Fruit fly (Drosophila melanogaster) whole organism, wandering third instar larva: Measurements from ENCODE around the gene CG31904.

Experiments used
- Abd-B ChIP-seq: fragments of >200 bp; optimal IDR thresholded peaks from 2 replicates; lab custom pipeline; 2017; ENCODE audit warnings: missing biosample characterization, missing genetic modification characterization
- CG32264 ChIP-seq: fragments of 200-800 bp; sonication (Bioruptor generic); optimal IDR thresholded peaks from 2 replicates; lab custom pipeline; 2016; ENCODE audit warnings: missing biosample characterization, missing genetic modification characterization
- CG9705 ChIP-seq: fragments of 200-800 bp; sonication (Bioruptor generic); optimal IDR thresholded peaks from 2 replicates; lab custom pipeline; 2018; ENCODE audit warnings: missing biosample characterization, mild to moderate bottlenecking, missing genetic modification characterization
- CrebA ChIP-seq: fragments of 200-800 bp; sonication (Bioruptor generic); optimal IDR thresholded peaks from 2 replicates; lab custom pipeline; 2016; ENCODE audit warnings: missing biosample characterization, mild to moderate bottlenecking, missing genetic modification characterization, borderline replicate concordance
- Dfd ChIP-seq: fragments of >200 bp; optimal IDR thresholded peaks from 2 replicates; lab custom pipeline; 2017; ENCODE audit warnings: missing biosample characterization, missing genetic modification characterization
- Dif ChIP-seq: fragments of 200-275, 200-300 bp; sonication (Bioruptor generic); optimal IDR thresholded peaks from 2 replicates; lab custom pipeline; 2018; ENCODE audit warnings: missing biosample characterization, missing genetic modification characterization; ENCODE audit not compliant: partially characterized antibody
- GATAd ChIP-seq: sonication (Bioruptor generic); optimal IDR thresholded peaks from 2 replicates; lab custom pipeline; 2016; ENCODE audit warnings: missing biosample characterization, missing genetic modification characterization
- HLH106 ChIP-seq: fragments of 200-800 bp; optimal IDR thresholded peaks from 3 replicates; lab custom pipeline; 2019; ENCODE audit warnings: missing biosample characterization, mild to moderate bottlenecking, missing genetic modification characterization, moderate library complexity
- Hnf4 ChIP-seq: fragments of 200-800 bp; sonication (Bioruptor generic); optimal IDR thresholded peaks from 2 replicates; lab custom pipeline; 2016; ENCODE audit warnings: missing biosample characterization, mild to moderate bottlenecking, missing genetic modification characterization
- Hr78 ChIP-seq: fragments of >200 bp; optimal IDR thresholded peaks from 2 replicates; lab custom pipeline; 2017; ENCODE audit warnings: missing biosample characterization, missing genetic modification characterization
- Hr83 ChIP-seq: fragments of 200-300 bp; sonication (Bioruptor generic); optimal IDR thresholded peaks from 2 replicates; lab custom pipeline; 2016; ENCODE audit warnings: missing biosample characterization, mild to moderate bottlenecking, missing genetic modification characterization, moderate library complexity; ENCODE audit not compliant: poor library complexity, severe bottlenecking
- Jra ChIP-seq: sonication (Bioruptor generic); optimal IDR thresholded peaks from 2 replicates; lab custom pipeline; 2016; ENCODE audit warnings: missing biosample characterization, missing genetic modification characterization
- Mio ChIP-seq: sonication (Bioruptor generic); optimal IDR thresholded peaks from 2 replicates; lab custom pipeline; 2016; ENCODE audit warnings: missing biosample characterization, missing genetic modification characterization
- Myc ChIP-seq: fragments of >200 bp; optimal IDR thresholded peaks from 2 replicates; lab custom pipeline; 2017
- N ChIP-seq: fragments of >200 bp; optimal IDR thresholded peaks from 2 replicates; lab custom pipeline; 2018; ENCODE audit warnings: missing biosample characterization, missing external identifiers, missing genetic modification characterization
- OdsH ChIP-seq: fragments of 200-800 bp; sonication (Bioruptor generic); optimal IDR thresholded peaks from 2 replicates; lab custom pipeline; 2016; ENCODE audit warnings: missing biosample characterization, mild to moderate bottlenecking, missing genetic modification characterization
- Rel ChIP-seq, 2 experiments: fragments of 200-800 bp; sonication (Bioruptor generic) in 1 of 2; optimal IDR thresholded peaks; 2 replicates in 1 of 2; 3 replicates in 1 of 2; lab custom pipeline; 2016 to 2019; ENCODE audit warnings: mild to moderate bottlenecking in 2 of 2, missing biosample characterization in 2 of 2, missing genetic modification characterization in 2 of 2, moderate library complexity in 1 of 2
- Sp1 ChIP-seq: fragments of 200-800 bp; sonication (Bioruptor generic); optimal IDR thresholded peaks from 3 replicates; lab custom pipeline; 2019; ENCODE audit warnings: missing biosample characterization, mild to moderate bottlenecking, missing genetic modification characterization, moderate library complexity
- Vsx2 ChIP-seq: fragments of 200-300, 225-300 bp; sonication (Bioruptor generic); optimal IDR thresholded peaks from 2 replicates; lab custom pipeline; 2018; ENCODE audit warnings: missing biosample characterization, missing genetic modification characterization; ENCODE audit not compliant: partially characterized antibody
- br ChIP-seq: fragments of 200-800 bp; sonication (Bioruptor generic); optimal IDR thresholded peaks from 2 replicates; lab custom pipeline; 2016; ENCODE audit warnings: missing biosample characterization, missing genetic modification characterization
- brk ChIP-seq: fragments of 200-800 bp; sonication (Bioruptor generic); optimal IDR thresholded peaks from 2 replicates; lab custom pipeline; 2016; ENCODE audit warnings: missing biosample characterization, mild to moderate bottlenecking, missing genetic modification characterization
- dl ChIP-seq, 2 experiments: fragments of 175-275, 200-275 bp in 1 of 2; fragments of 200-275 bp in 1 of 2; sonication (Bioruptor generic); optimal IDR thresholded peaks; lab custom pipeline; 2018; ENCODE audit warnings: mild to moderate bottlenecking in 2 of 2, missing biosample characterization in 2 of 2, missing genetic modification characterization in 2 of 2, moderate library complexity in 2 of 2; ENCODE audit not compliant: partially characterized antibody in 2 of 2, insufficient read depth in 1 of 2
- dmrt93B ChIP-seq: fragments of 200-800 bp; sonication (Bioruptor generic); optimal IDR thresholded peaks from 2 replicates; lab custom pipeline; 2018; ENCODE audit warnings: missing biosample characterization, mild to moderate bottlenecking, missing genetic modification characterization
- dsf ChIP-seq: sonication (Bioruptor generic); optimal IDR thresholded peaks from 2 replicates; lab custom pipeline; 2016; ENCODE audit warnings: missing biosample characterization, missing genetic modification characterization, borderline replicate concordance
- ey ChIP-seq: fragments of 200-800 bp; sonication (Bioruptor generic); optimal IDR thresholded peaks from 2 replicates; lab custom pipeline; 2016; ENCODE audit warnings: missing biosample characterization, missing genetic modification characterization
- foxo ChIP-seq, 2 experiments: fragments of 200-800 bp; sonication (Bioruptor generic); optimal IDR thresholded peaks; 2 replicates in 1 of 2; 3 replicates in 1 of 2; lab custom pipeline; 2016 to 2017; ENCODE audit warnings: missing biosample characterization in 2 of 2, missing genetic modification characterization in 2 of 2
- fru ChIP-seq: fragments of 200-800 bp; sonication (Bioruptor generic); optimal IDR thresholded peaks from 3 replicates; lab custom pipeline; 2016; ENCODE audit warnings: missing biosample characterization, mild to moderate bottlenecking, missing genetic modification characterization
- h ChIP-seq: fragments of 200-800 bp; sonication (Bioruptor generic); optimal IDR thresholded peaks from 3 replicates; lab custom pipeline; 2016; ENCODE audit warnings: missing biosample characterization, mild to moderate bottlenecking, missing genetic modification characterization
- jim ChIP-seq: fragments of 175-275, 200-325 bp; sonication (Bioruptor generic); optimal IDR thresholded peaks from 2 replicates; lab custom pipeline; 2016; ENCODE audit warnings: missing biosample characterization, mild to moderate bottlenecking, missing genetic modification characterization
- lola ChIP-seq: fragments of >200 bp; optimal IDR thresholded peaks from 2 replicates; lab custom pipeline; 2017; ENCODE audit warnings: missing biosample characterization, missing genetic modification characterization
- pan ChIP-seq: fragments of >200 bp; optimal IDR thresholded peaks from 2 replicates; lab custom pipeline; 2017
- psq ChIP-seq: fragments of 200-800 bp; sonication (Bioruptor generic); optimal IDR thresholded peaks from 3 replicates; lab custom pipeline; 2017; ENCODE audit warnings: missing biosample characterization, mild to moderate bottlenecking, missing genetic modification characterization, moderate library complexity
- rgr ChIP-seq: fragments of 200-800 bp; sonication (Bioruptor generic); optimal IDR thresholded peaks from 3 replicates; lab custom pipeline; 2016; ENCODE audit warnings: missing biosample characterization, mild to moderate bottlenecking, missing genetic modification characterization
- sage ChIP-seq: fragments of 200-800 bp; sonication (Bioruptor generic); optimal IDR thresholded peaks from 2 replicates; lab custom pipeline; 2016; ENCODE audit warnings: missing biosample characterization, mild to moderate bottlenecking, missing genetic modification characterization
- sv ChIP-seq: fragments of 200-800 bp; sonication (Bioruptor generic); optimal IDR thresholded peaks from 3 replicates; lab custom pipeline; 2016; ENCODE audit warnings: missing biosample characterization, missing genetic modification characterization
- tai ChIP-seq: sonication (Bioruptor generic); optimal IDR thresholded peaks from 2 replicates; lab custom pipeline; 2016; ENCODE audit warnings: missing biosample characterization, missing genetic modification characterization
- usp ChIP-seq: fragments of >200 bp; optimal IDR thresholded peaks from 2 replicates; lab custom pipeline; 2017; ENCODE audit warnings: missing biosample characterization, missing genetic modification characterization
- woc ChIP-seq: sonication (Bioruptor generic); optimal IDR thresholded peaks from 2 replicates; lab custom pipeline; 2016; ENCODE audit warnings: missing biosample characterization, mild to moderate bottlenecking, missing genetic modification characterization

The CG31904 gene

dm6 chr2L:7710580-7710979, 28.0 kb downstream of the CG31904 start, which contains the start of gene Ntl:
Gene Ntl (plus strand): TSS chr2L:7710880.
- TF ChIP-seq Hr78 (GFP tag; lab: Kevin White, UChicago) (no peak), psq (GFP tag; lab: Kevin White, UChicago) (no peak), Vsx2 (GFP tag; lab: Kevin White, UChicago) (no peak), ey (GFP tag; lab: Kevin White, UChicago) (no peak), Rel (GFP tag; optimal IDR thresholded peaks at IDR 0.05; lab: Kevin White, UChicago) (no peak), Rel (tag; optimal IDR thresholded peaks at IDR 0.05; lab: Kevin White, UChicago) (no peak), Myc (lab: Kevin White, UChicago) (no peak), Dif (GFP tag; lab: Kevin White, UChicago) (no peak), Jra (no peak), GATAd (GFP tag; lab: Kevin White, UChicago) (no peak), CG9705 (GFP tag; lab: Kevin White, UChicago) (no peak), fru (GFP tag; lab: Kevin White, UChicago) (no peak), jim (GFP tag; lab: Kevin White, UChicago) (no peak), OdsH (GFP tag; lab: Kevin White, UChicago) (no peak), sv (no peak), Sp1 (GFP tag; lab: Kevin White, UChicago) (no peak), foxo (GFP tag; optimal IDR thresholded peaks at IDR 0.05; lab: Kevin White, UChicago) (no peak), rgr (GFP tag; lab: Kevin White, UChicago) (no peak), dl (GFP tag; optimal IDR thresholded peaks at IDR 0.05; lab: Kevin White, UChicago; ENCODE audit: insufficient read depth in 1 of 2, partially characterized antibody in 2 of 2) (no peak), woc (no peak)

DNA sequence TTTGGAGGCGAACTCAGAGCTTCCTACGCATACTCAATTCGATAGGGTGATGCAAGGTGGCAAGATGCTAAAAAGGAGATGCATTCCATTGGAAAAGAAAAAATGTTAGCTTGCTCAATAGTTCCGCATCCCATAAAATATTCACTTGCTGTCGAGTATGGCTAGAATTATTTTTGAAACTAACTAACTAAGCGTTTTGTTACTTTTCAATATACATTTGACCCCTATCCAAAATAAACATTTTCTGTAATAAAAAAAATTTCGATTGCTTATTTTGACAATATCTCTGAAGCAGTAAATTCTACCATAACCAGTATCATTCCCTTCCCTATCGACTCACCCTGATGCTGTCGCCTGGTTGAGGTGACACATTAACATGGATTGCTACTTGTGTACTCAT, 35.1 kb downstream of the CG31904 start:
- no peak for TF ChIP-seq Dif (GFP tag; lab: Kevin White, UChicago)
- peak; percentile 74 for TF ChIP-seq rgr (GFP tag; lab: Kevin White, UChicago)
- TF ChIP-seq N (GFP tag; lab: Kevin White, UChicago) = no peak
- TF ChIP-seq Sp1 (GFP tag; lab: Kevin White, UChicago) = peak; percentile 77
- peak; percentile 61 for TF ChIP-seq dmrt93B (GFP tag; lab: Kevin White, UChicago)
- TF ChIP-seq psq (GFP tag; lab: Kevin White, UChicago) = peak; percentile 67
- peak; percentile 79 for TF ChIP-seq fru (GFP tag; lab: Kevin White, UChicago)
- TF ChIP-seq foxo (GFP tag; optimal IDR thresholded peaks at IDR 0.05; lab: Kevin White, UChicago) = peak in 1 of 2 experiments; percentile 79
- TF ChIP-seq OdsH (GFP tag; lab: Kevin White, UChicago) = peak; percentile 79
- TF ChIP-seq CG32264 = peak; percentile 30
- TF ChIP-seq Rel (GFP tag; optimal IDR thresholded peaks at IDR 0.05; lab: Kevin White, UChicago) = no peak
- no peak for TF ChIP-seq Rel (tag; optimal IDR thresholded peaks at IDR 0.05; lab: Kevin White, UChicago)
- TF ChIP-seq HLH106 (tag; lab: Kevin White, UChicago) = peak; percentile 82
- TF ChIP-seq pan (lab: Kevin White, UChicago) = no peak
- TF ChIP-seq dl (GFP tag; optimal IDR thresholded peaks at IDR 0.05; lab: Kevin White, UChicago; ENCODE audit: insufficient read depth in 1 of 2, partially characterized antibody in 2 of 2) = no peak
- no peak for TF ChIP-seq Hr78 (GFP tag; lab: Kevin White, UChicago)
- no peak for TF ChIP-seq usp (GFP tag; lab: Kevin White, UChicago)
- TF ChIP-seq ey (GFP tag; lab: Kevin White, UChicago) = peak; percentile 82
- TF ChIP-seq Abd-B = no peak
- peak; percentile 67 for TF ChIP-seq Hnf4
- TF ChIP-seq Hr83 (GFP tag; lab: Kevin White, UChicago) = no peak
- TF ChIP-seq sage (GFP tag; lab: Kevin White, UChicago) = no peak
- peak; percentile 84 for TF ChIP-seq br (GFP tag; lab: Kevin White, UChicago)
- TF ChIP-seq CG9705 (GFP tag; lab: Kevin White, UChicago) = peak; percentile 42
- no peak for TF ChIP-seq Mio (GFP tag; lab: Kevin White, UChicago)
- no peak for TF ChIP-seq dsf (GFP tag; lab: Kevin White, UChicago)
- TF ChIP-seq CrebA (GFP tag; lab: Kevin White, UChicago) = no peak
- no peak for TF ChIP-seq sv
- no peak for TF ChIP-seq brk (GFP tag; lab: Kevin White, UChicago)
- peak; percentile 34 for TF ChIP-seq Jra
- TF ChIP-seq lola (GFP tag; lab: Kevin White, UChicago) = no peak
- peak; percentile 37 for TF ChIP-seq woc
- TF ChIP-seq GATAd (GFP tag; lab: Kevin White, UChicago) = no peak
- no peak for TF ChIP-seq Vsx2 (GFP tag; lab: Kevin White, UChicago)
- no peak for TF ChIP-seq jim (GFP tag; lab: Kevin White, UChicago)
- TF ChIP-seq Dfd (GFP tag; lab: Kevin White, UChicago) = no peak
- TF ChIP-seq Myc (lab: Kevin White, UChicago) = no peak
- TF ChIP-seq tai = peak; percentile 75
- peak; percentile 77 for TF ChIP-seq h
